Worm (Caenorhabditis elegans) whole organism, early embryonic: ENCODE results near the gene D1014.6.

Experiments used
- B0310.2 ChIP-seq: sonication (generic microtip); optimal IDR thresholded peaks from 2 replicates; lab custom pipeline; 2016; ENCODE audit warnings: mild to moderate bottlenecking, missing genetic modification characterization, missing compliant biosample characterization
- F13C5.2 ChIP-seq: sonication (generic microtip); optimal IDR thresholded peaks from 2 replicates; lab custom pipeline; 2017; ENCODE audit warnings: mild to moderate bottlenecking, missing genetic modification characterization, inconsistent platforms, missing compliant biosample characterization
- aly-1 ChIP-seq: sonication (generic microtip); optimal IDR thresholded peaks from 2 replicates; lab custom pipeline; 2016; ENCODE audit warnings: missing genetic modification characterization, missing compliant biosample characterization
- ama-1 ChIP-seq: fragments of 150-350 bp; optimal IDR thresholded peaks from 2 replicates; lab custom pipeline; 2014
- ceh-13 ChIP-seq: fragments of 200-800 bp; sonication (Bioruptor generic); optimal IDR thresholded peaks from 2 replicates; lab custom pipeline; 2018; ENCODE audit warnings: mild to moderate bottlenecking, missing genetic modification characterization, missing compliant biosample characterization
- ceh-36 ChIP-seq: sonication (generic microtip); optimal IDR thresholded peaks from 2 replicates; lab custom pipeline; 2016; ENCODE audit warnings: missing genetic modification characterization, inconsistent platforms, missing compliant biosample characterization
- ets-7 ChIP-seq: sonication (generic microtip); optimal IDR thresholded peaks from 2 replicates; lab custom pipeline; 2016; ENCODE audit warnings: missing genotype, missing genetic modification characterization, missing compliant biosample characterization
- flt-1 ChIP-seq: fragments of 200-800 bp; sonication (Bioruptor generic); IDR thresholded peaks from 2 replicates; pipeline ENCODE4 v1.3.6; 2022; ENCODE audit warnings: missing genetic modification characterization, missing compliant biosample characterization
- hmbx-1 ChIP-seq: sonication (generic microtip); optimal IDR thresholded peaks from 2 replicates; lab custom pipeline; 2016; ENCODE audit warnings: mild to moderate bottlenecking, missing genetic modification characterization, missing compliant biosample characterization
- hmg-4 ChIP-seq: fragments of 200-800 bp; sonication (Bioruptor generic); optimal IDR thresholded peaks from 2 replicates; lab custom pipeline; 2018; ENCODE audit warnings: mild to moderate bottlenecking, missing genetic modification characterization, missing compliant biosample characterization
- hnd-1 ChIP-seq: sonication (generic microtip); optimal IDR thresholded peaks from 2 replicates; lab custom pipeline; 2016; ENCODE audit warnings: missing genetic modification characterization, missing compliant biosample characterization
- pes-1 ChIP-seq: fragments of 200-800 bp; sonication (Bioruptor generic); IDR thresholded peaks from 2 replicates; pipeline ENCODE4 v1.3.6; 2022; ENCODE audit warnings: missing genetic modification reagents, missing genetic modification characterization, missing compliant biosample characterization
- scrt-1 ChIP-seq: fragments of 200-800 bp; sonication (Bioruptor generic); IDR thresholded peaks from 2 replicates; pipeline ENCODE4 v1.3.6; 2022; ENCODE audit warnings: missing genetic modification characterization, missing compliant biosample characterization
- sea-1 ChIP-seq: fragments of 200-800 bp; sonication (Bioruptor generic); conservative IDR thresholded peaks from 2 replicates; pipeline ENCODE4 v1.3.6; 2022; ENCODE audit warnings: missing genetic modification characterization, missing compliant biosample characterization
- tbx-11 ChIP-seq: fragments of 200-800 bp; sonication (Bioruptor generic); IDR thresholded peaks from 2 replicates; pipeline ENCODE4 v1.3.6; 2022; ENCODE audit warnings: missing genetic modification characterization, missing compliant biosample characterization
- tbx-37 ChIP-seq: fragments of 200-800 bp; sonication (Bioruptor generic); conservative IDR thresholded peaks from 2 replicates; pipeline ENCODE4 v1.3.6; 2022; ENCODE audit warnings: missing genetic modification reagents, missing genetic modification characterization, missing compliant biosample characterization
- tra-4 ChIP-seq: sonication (generic microtip); optimal IDR thresholded peaks from 2 replicates; lab custom pipeline; 2017; ENCODE audit warnings: missing genetic modification characterization, missing compliant biosample characterization

The D1014.6 gene

DNA sequence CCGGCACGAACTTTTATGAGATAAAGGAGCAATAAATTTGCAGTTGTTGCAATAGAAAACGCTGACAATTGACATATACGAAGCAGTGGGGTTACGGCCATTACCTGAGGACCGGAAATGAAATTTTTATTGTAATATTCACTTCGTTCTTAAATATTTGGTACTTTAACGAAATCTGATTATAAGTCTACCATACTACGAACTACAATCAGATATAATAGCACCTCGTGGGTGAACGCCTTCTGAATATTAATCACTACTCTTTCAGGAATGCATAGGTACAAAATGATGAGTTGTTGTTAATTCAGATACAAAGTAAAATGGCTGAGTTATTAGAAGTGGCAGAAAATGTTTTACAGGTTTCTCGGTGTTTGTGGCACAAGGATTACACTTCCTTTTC, 28.6 kb upstream of the D1014.6 start, which contains the start of gene str-129:
Gene str-129 (minus strand): TSS at position 101 of the 400 bp plus-strand sequence.
- TF ChIP-seq hmg-4 (GFP tag; lab: Kevin White, UChicago) (no peak), pes-1 (GFP tag; lab: Robert Waterston, UW) (no peak), tra-4 (tag; lab: Kevin White, UChicago) (no peak)

DNA sequence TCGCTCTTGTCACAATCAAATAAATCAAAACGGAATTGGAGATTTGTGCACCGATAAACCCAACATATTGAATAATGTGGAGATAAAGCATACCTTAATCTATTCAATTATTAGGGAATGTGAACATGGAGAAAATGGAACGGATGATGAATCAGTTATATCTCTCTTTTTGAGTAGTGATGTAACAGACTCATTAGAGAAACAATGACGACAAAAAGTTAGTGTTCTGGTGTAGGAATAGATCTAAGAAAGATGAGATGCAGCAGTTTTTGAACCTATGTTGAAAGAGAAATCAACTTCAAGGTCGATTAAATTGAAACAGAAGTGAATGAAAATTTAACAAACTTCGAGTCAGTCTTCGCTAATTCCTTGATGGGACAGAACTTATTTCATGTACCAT, 25.6 kb upstream of the D1014.6 start, which contains the start of gene str-146:
Gene str-146 (minus strand): TSS at position 101 of the 400 bp plus-strand sequence.
- no peak for TF ChIP-seq hnd-1 (tag; lab: Kevin White, UChicago)
- TF ChIP-seq ets-7 (tag; lab: Kevin White, UChicago) = no peak
- TF ChIP-seq aly-1 (tag; lab: Kevin White, UChicago) = no peak
- TF ChIP-seq F13C5.2 = no peak
- no peak for TF ChIP-seq flt-1 (GFP tag; lab: Robert Waterston, UW)
- no peak for TF ChIP-seq tbx-37 (GFP tag; lab: Robert Waterston, UW)
- no peak for TF ChIP-seq sea-1 (GFP tag; lab: Robert Waterston, UW)
- no peak for TF ChIP-seq scrt-1
- no peak for TF ChIP-seq hmg-4 (GFP tag; lab: Kevin White, UChicago)
- TF ChIP-seq ceh-36 (tag; lab: Kevin White, UChicago) = no peak
- no peak for TF ChIP-seq hmbx-1 (tag; lab: Kevin White, UChicago)
- TF ChIP-seq ama-1 = no peak
- TF ChIP-seq ceh-13 (GFP tag; lab: Kevin White, UChicago) = no peak
- TF ChIP-seq tbx-11 (GFP tag; lab: Robert Waterston, UW) = no peak
- no peak for TF ChIP-seq B0310.2

DNA sequence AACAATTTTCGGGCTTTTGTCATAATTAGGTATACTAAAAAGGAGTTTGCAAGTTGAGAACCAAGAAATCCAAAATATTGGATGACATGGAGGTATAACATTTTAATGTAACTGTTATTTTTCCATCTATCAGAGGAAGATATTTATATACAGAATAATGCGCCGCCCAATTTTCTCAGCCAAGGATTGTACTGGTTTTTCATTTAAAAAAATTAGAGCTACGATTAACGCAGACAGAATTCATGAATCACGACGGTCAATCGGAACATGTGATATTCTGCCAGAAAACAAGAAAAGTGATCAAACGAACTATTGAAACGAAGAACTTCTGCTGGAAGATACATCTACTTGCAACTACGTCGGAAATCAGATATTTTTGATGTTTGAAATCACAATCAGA, 22.7 kb upstream of the D1014.6 start, which contains the start of gene str-145:
Gene str-145 (minus strand): TSS at position 101 of the 400 bp plus-strand sequence.
- TF ChIP-seq ets-7 (tag; lab: Kevin White, UChicago) (no peak), tbx-11 (GFP tag; lab: Robert Waterston, UW) (no peak), aly-1 (tag; lab: Kevin White, UChicago) (no peak), ceh-13 (GFP tag; lab: Kevin White, UChicago) (no peak), pes-1 (GFP tag; lab: Robert Waterston, UW) (no peak), scrt-1 (no peak), flt-1 (GFP tag; lab: Robert Waterston, UW) (no peak), ama-1 (no peak), hmbx-1 (tag; lab: Kevin White, UChicago) (no peak), hnd-1 (tag; lab: Kevin White, UChicago) (no peak), hmg-4 (GFP tag; lab: Kevin White, UChicago) (no peak), tbx-37 (GFP tag; lab: Robert Waterston, UW) (no peak), F13C5.2 (no peak), B0310.2 (no peak), sea-1 (GFP tag; lab: Robert Waterston, UW) (no peak), ceh-36 (tag; lab: Kevin White, UChicago) (no peak), tra-4 (tag; lab: Kevin White, UChicago) (no peak)

DNA sequence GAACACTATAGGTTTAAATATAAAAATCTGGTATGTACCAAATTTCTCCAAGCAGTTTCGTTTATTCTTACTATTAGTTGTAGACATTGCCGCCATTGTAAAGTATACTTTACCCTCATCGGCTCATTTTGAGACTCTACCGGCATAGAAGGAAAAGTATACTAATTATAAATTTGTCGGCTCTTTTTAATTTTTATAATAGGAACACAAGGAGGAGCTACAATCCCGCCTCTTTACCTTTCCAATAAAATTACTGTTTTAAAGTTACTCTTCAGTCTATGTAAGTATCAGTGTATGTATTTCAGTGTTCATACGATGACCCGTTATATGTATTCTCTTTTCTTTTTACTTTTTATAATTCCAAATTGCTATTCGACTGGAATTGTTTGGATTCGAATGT, 21.7 kb upstream of the D1014.6 start, which contains the start of gene sdz-23:
Gene sdz-23 (plus strand): TSS at position 301 of the 400 bp plus-strand sequence.
- TF ChIP-seq aly-1 (tag; lab: Kevin White, UChicago) = no peak
- TF ChIP-seq B0310.2 = no peak

DNA sequence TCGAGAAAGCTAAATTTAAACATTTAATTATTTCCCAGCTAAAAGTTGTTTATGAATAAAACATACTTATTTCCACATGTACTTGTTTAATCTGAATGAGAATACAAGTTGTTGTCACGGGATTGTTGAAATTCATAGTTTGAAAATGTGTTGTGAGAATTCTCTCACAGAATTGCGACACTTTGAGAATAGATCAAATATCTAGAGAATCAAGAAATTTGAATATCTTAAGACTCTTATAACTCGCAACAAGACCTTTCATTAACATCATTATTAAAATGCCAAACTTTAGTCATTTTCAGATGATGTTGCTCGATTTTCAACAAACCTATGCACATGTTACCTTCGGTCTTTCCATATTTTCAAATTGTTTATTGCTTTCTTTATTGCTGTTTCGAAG, 18.0 kb upstream of the D1014.6 start, which contains the start of gene str-90:
Gene str-90 (plus strand): TSS at position 301 of the 400 bp plus-strand sequence.
- TF ChIP-seq ceh-13 (GFP tag; lab: Kevin White, UChicago) (no peak), ceh-36 (tag; lab: Kevin White, UChicago) (no peak)

DNA sequence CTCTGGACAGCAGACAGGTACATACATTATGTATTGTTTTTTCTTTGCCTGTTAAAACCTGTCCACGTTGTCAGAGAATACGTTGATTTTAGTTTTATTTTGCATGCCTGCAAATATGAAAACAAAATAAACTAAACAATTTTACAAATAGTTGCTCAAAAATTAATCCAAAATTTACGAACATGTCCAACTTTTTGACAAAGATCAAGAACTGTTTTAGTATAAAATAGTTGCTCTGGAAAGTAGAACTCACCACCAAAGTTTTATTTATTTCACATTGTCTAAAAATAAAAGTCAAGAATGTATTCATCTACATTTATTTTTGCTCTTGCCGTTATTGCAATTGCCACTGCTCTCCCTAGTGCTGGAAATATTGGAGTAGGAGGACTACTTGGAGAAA, 16.5 kb upstream of the D1014.6 start, which contains the start of gene srlf-16:
Gene srlf-16 (plus strand): TSS at position 301 of the 400 bp plus-strand sequence.
- TF ChIP-seq flt-1 (GFP tag; lab: Robert Waterston, UW) (no peak), sea-1 (GFP tag; lab: Robert Waterston, UW) (no peak), pes-1 (GFP tag; lab: Robert Waterston, UW) (no peak), ceh-13 (GFP tag; lab: Kevin White, UChicago) (no peak), F13C5.2 (no peak), ets-7 (tag; lab: Kevin White, UChicago) (no peak), ama-1 (no peak), aly-1 (tag; lab: Kevin White, UChicago) (no peak), tra-4 (tag; lab: Kevin White, UChicago) (no peak), B0310.2 (no peak), tbx-37 (GFP tag; lab: Robert Waterston, UW) (no peak)

DNA sequence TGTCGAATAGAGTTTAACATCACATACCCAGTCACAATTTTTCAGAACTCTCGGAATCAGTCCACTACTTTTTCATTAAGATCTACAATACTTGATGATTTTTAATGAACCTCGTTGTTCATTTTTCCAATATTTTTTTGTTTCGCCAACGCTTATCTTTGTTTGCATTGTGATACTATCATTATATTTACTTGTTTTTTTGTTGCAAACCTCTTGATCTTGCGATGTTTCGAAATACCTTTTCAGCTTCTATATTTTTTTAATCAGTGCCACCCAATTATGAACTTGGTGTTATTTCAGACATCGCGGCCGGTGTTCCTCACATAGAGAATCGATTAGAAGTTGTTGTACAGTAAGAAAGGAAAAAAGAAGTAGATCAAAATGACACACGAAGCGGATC, 12.3 kb upstream of the D1014.6 start, which contains the start of gene myo-5:
Gene myo-5 (plus strand): TSS at position 301 of the 400 bp plus-strand sequence.
- TF ChIP-seq B0310.2 = no peak
- no peak for TF ChIP-seq tbx-11 (GFP tag; lab: Robert Waterston, UW)
- no peak for TF ChIP-seq ama-1
- TF ChIP-seq sea-1 (GFP tag; lab: Robert Waterston, UW) = no peak
- no peak for TF ChIP-seq tbx-37 (GFP tag; lab: Robert Waterston, UW)
- TF ChIP-seq aly-1 (tag; lab: Kevin White, UChicago) = no peak
- TF ChIP-seq tra-4 (tag; lab: Kevin White, UChicago) = no peak
- TF ChIP-seq ceh-13 (GFP tag; lab: Kevin White, UChicago) = no peak
- no peak for TF ChIP-seq pes-1 (GFP tag; lab: Robert Waterston, UW)
- no peak for TF ChIP-seq hnd-1 (tag; lab: Kevin White, UChicago)
- TF ChIP-seq ets-7 (tag; lab: Kevin White, UChicago) = no peak
- TF ChIP-seq scrt-1 = no peak
- TF ChIP-seq flt-1 (GFP tag; lab: Robert Waterston, UW) = no peak
- TF ChIP-seq ceh-36 (tag; lab: Kevin White, UChicago) = no peak
- TF ChIP-seq hmbx-1 (tag; lab: Kevin White, UChicago) = no peak
- TF ChIP-seq F13C5.2 = no peak
- no peak for TF ChIP-seq hmg-4 (GFP tag; lab: Kevin White, UChicago)
